ENCODE assay signal across 1 fruit fly cellular context in the genomic region with DNA sequence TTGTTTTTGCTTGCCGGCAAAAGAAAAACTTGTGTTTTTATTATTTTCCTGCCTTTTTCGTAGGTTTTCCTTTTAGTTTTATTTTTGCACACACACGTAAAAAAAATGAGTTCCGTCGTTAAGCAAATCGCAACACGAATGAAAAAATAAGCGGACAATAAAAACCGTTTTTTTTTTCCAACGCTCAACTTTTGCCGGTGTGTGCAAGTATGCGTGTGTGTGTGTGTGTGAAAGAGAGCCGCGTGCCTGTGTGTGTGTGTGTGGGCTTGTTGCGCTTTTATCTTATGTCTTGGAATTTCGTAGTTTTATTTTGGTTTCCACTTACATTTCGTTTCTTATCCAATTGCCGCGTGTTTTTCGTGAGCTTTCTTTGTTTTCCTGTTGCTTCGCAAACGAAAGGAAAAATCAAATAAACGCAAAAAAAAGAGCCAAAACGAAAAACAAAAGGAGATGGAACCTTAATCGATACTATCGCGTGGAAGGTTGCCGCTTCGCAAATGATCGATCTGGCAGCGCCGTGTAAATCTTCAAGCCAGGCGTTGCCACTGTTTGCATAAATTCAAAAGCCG.
A peak's percentile ranks its signal among the peaks of the same experiment; 100 is the strongest.
TF ChIP-seq lines count a peak whose summit lies in the region.

A gene (minus strand): TSS at position 474 of the 569 bp plus-strand sequence.

TF ChIP-seq in whole organism, embryonic, 481 proteins besides CTCF, POLR2A, EP300 and RAD21 (continued from another document):
- TF ChIP-seq mld (GFP tag; IDR thresholded peaks at IDR 0.05; lab: Robert Waterston, UW; ENCODE audit: partially characterized antibody) = peak; percentile 25; the same call in 1 of the 3 replicates
- TF ChIP-seq CG13287 (GFP tag; IDR thresholded peaks at IDR 0.05; lab: Robert Waterston, UW; ENCODE audit: partially characterized antibody) = peak; percentile 84
- peak; percentile 33 for TF ChIP-seq CG17186 (GFP tag; optimal IDR thresholded peaks at IDR 0.05; lab: Kevin White, UChicago)
- peak; percentile 62 for TF ChIP-seq CG14710 (tag; optimal IDR thresholded peaks at IDR 0.05; lab: Kevin White, UChicago)
- peak; percentile 81 for TF ChIP-seq nom (GFP tag; optimal IDR thresholded peaks at IDR 0.05; lab: Kevin White, UChicago)
- TF ChIP-seq bab2 (GFP tag; optimal IDR thresholded peaks at IDR 0.05; lab: Kevin White, UChicago) = peak; percentile 64
- TF ChIP-seq vfl (GFP tag; optimal IDR thresholded peaks at IDR 0.05; lab: Kevin White, UChicago) = peak; percentile 59
- peak; percentile 82 for TF ChIP-seq sens (GFP tag; lab: Kevin White, UChicago)
- TF ChIP-seq Dek (tag; optimal IDR thresholded peaks at IDR 0.05; lab: Kevin White, UChicago) = peak; percentile 4
- TF ChIP-seq vnd (GFP tag; IDR thresholded peaks at IDR 0.05; lab: Robert Waterston, UW; ENCODE audit: partially characterized antibody) = peak; percentile 64; the same call in 2 of the 3 replicates
- peak; percentile 83 for TF ChIP-seq CG9932 (GFP tag; IDR thresholded peaks at IDR 0.05; lab: Robert Waterston, UW)
- no peak for TF ChIP-seq CG3065 (GFP tag; optimal IDR thresholded peaks at IDR 0.05; lab: Kevin White, UChicago)
- TF ChIP-seq dan (GFP tag; IDR thresholded peaks at IDR 0.05; lab: Robert Waterston, UW) = no peak
- TF ChIP-seq CG31224 (GFP tag; IDR thresholded peaks at IDR 0.05; lab: Robert Waterston, UW) = no peak
- peak; percentile 1 for TF ChIP-seq CG12104 (GFP tag; optimal IDR thresholded peaks at IDR 0.05; lab: Kevin White, UChicago)
- 0 out of 2 replicates have a peak, but pooled peaks have one; percentile 13 for TF ChIP-seq CG9215 (GFP tag; IDR thresholded peaks at IDR 0.05; lab: Robert Waterston, UW)
- TF ChIP-seq CG34224 (GFP tag; IDR thresholded peaks at IDR 0.05; lab: Robert Waterston, UW; ENCODE audit: partially characterized antibody) = peak; percentile 79; the same call in 2 of the 3 replicates
- peak; percentile 38 for TF ChIP-seq CG10267 (tag; optimal IDR thresholded peaks at IDR 0.05; lab: Kevin White, UChicago)
- TF ChIP-seq Xbp1 (GFP tag; optimal IDR thresholded peaks at IDR 0.05; lab: Kevin White, UChicago) = peak; percentile 77
- TF ChIP-seq p53 (GFP tag; optimal IDR thresholded peaks at IDR 0.05; lab: Kevin White, UChicago) = peak; percentile 25
- TF ChIP-seq zen2 (GFP tag; IDR thresholded peaks at IDR 0.05; lab: Robert Waterston, UW; ENCODE audit: partially characterized antibody) = peak; percentile 51; the same call in 1 of the 3 replicates
- peak; percentile 9 for TF ChIP-seq NK7.1 (GFP tag; optimal IDR thresholded peaks at IDR 0.05; lab: Kevin White, UChicago)
- peak; percentile 51 for TF ChIP-seq her (GFP tag; optimal IDR thresholded peaks at IDR 0.05; lab: Kevin White, UChicago)
- TF ChIP-seq Usf (GFP tag; optimal IDR thresholded peaks at IDR 0.05; lab: Kevin White, UChicago) = no peak
- TF ChIP-seq CG2116 (GFP tag; optimal IDR thresholded peaks at IDR 0.05; lab: Kevin White, UChicago) = peak; percentile 25
- peak; percentile 36; the same call in 1 of the 2 replicates for TF ChIP-seq Atf6 (GFP tag; IDR thresholded peaks at IDR 0.05; lab: Robert Waterston, UW)
- TF ChIP-seq dm (GFP tag; optimal IDR thresholded peaks at IDR 0.05; lab: Kevin White, UChicago) = peak; percentile 29
- TF ChIP-seq CG1233 (GFP tag; optimal IDR thresholded peaks at IDR 0.05; lab: Kevin White, UChicago) = no peak
- TF ChIP-seq Max (GFP tag; optimal IDR thresholded peaks at IDR 0.05; lab: Kevin White, UChicago) = peak; percentile 38
- peak; percentile 54 for TF ChIP-seq ems (GFP tag; optimal IDR thresholded peaks at IDR 0.05; lab: Kevin White, UChicago)
- peak; percentile 84 for TF ChIP-seq Dp (GFP tag; optimal IDR thresholded peaks at IDR 0.05; lab: Kevin White, UChicago)
- TF ChIP-seq CG1602 (GFP tag; optimal IDR thresholded peaks at IDR 0.05; lab: Kevin White, UChicago) = peak; percentile 22
- TF ChIP-seq tll (GFP tag; optimal IDR thresholded peaks at IDR 0.05; lab: Kevin White, UChicago) = no peak
- no peak for TF ChIP-seq ssp (GFP tag; IDR thresholded peaks at IDR 0.05; lab: Robert Waterston, UW)
- peak; percentile 15 for TF ChIP-seq Atf3 (GFP tag; optimal IDR thresholded peaks at IDR 0.05; lab: Kevin White, UChicago)
- TF ChIP-seq CG7786 (GFP tag; optimal IDR thresholded peaks at IDR 0.05; lab: Kevin White, UChicago) = peak; percentile 44
- TF ChIP-seq CG2129 (GFP tag; IDR thresholded peaks at IDR 0.05; lab: Robert Waterston, UW; ENCODE audit: partially characterized antibody) = peak; percentile 52
- 0 out of 2 replicates have a peak, but pooled peaks have one; percentile 7 for TF ChIP-seq CG14014 (GFP tag; IDR thresholded peaks at IDR 0.05; lab: Robert Waterston, UW)
- TF ChIP-seq pho (GFP tag; optimal IDR thresholded peaks at IDR 0.05; lab: Kevin White, UChicago) = peak; percentile 65
- TF ChIP-seq Lpt (GFP tag; optimal IDR thresholded peaks at IDR 0.05; lab: Kevin White, UChicago) = no peak
- TF ChIP-seq CG18599 (GFP tag; optimal IDR thresholded peaks at IDR 0.05; lab: Kevin White, UChicago) = peak; percentile 29
- peak; percentile 85 for TF ChIP-seq slbo (GFP tag; IDR thresholded peaks at IDR 0.05; lab: Robert Waterston, UW)
- peak; percentile 94 for TF ChIP-seq Sry-δ (GFP tag; optimal IDR thresholded peaks at IDR 0.05; lab: Kevin White, UChicago)
- peak; percentile 42 for TF ChIP-seq CG1647 (GFP tag; optimal IDR thresholded peaks at IDR 0.05; lab: Kevin White, UChicago)
- peak; percentile 64 for TF ChIP-seq CG13624 (GFP tag; optimal IDR thresholded peaks at IDR 0.05; lab: Kevin White, UChicago)
- peak; percentile 35 for TF ChIP-seq CG10462 (GFP tag; optimal IDR thresholded peaks at IDR 0.05; lab: Kevin White, UChicago)
- TF ChIP-seq HmgD (GFP tag; optimal IDR thresholded peaks at IDR 0.05; lab: Kevin White, UChicago) = peak; percentile 45
- TF ChIP-seq CG18764 (GFP tag; optimal IDR thresholded peaks at IDR 0.05; lab: Kevin White, UChicago) = peak; percentile 11
- TF ChIP-seq CG13424 (tag; optimal IDR thresholded peaks at IDR 0.05; lab: Kevin White, UChicago) = peak; percentile 39
- TF ChIP-seq prd (optimal IDR thresholded peaks at IDR 0.05; lab: Kevin White, UChicago) = no peak
- TF ChIP-seq prd (GFP tag; IDR thresholded peaks at IDR 0.05; lab: Robert Waterston, UW) = peak; percentile 58; the same call in 2 of the 3 replicates
- TF ChIP-seq CG10543 (GFP tag; optimal IDR thresholded peaks at IDR 0.05; lab: Kevin White, UChicago) = peak; percentile 55
- peak; percentile 12 for TF ChIP-seq btn (GFP tag; optimal IDR thresholded peaks at IDR 0.05; lab: Kevin White, UChicago)
- TF ChIP-seq E2f1 (GFP tag; IDR thresholded peaks at IDR 0.05; lab: Robert Waterston, UW) = 0 out of 2 replicates have a peak, but pooled peaks have one; percentile 12
- TF ChIP-seq Hmr (GFP tag; optimal IDR thresholded peaks at IDR 0.05; lab: Kevin White, UChicago) = peak; percentile 61
- peak; percentile 55 for TF ChIP-seq Nf-YC (tag; optimal IDR thresholded peaks at IDR 0.05; lab: Kevin White, UChicago)
- peak; percentile 50 for TF ChIP-seq CG34422 (GFP tag; IDR thresholded peaks at IDR 0.05; lab: Robert Waterston, UW)
- TF ChIP-seq lov (optimal IDR thresholded peaks at IDR 0.05; lab: Kevin White, UChicago) = no peak
- TF ChIP-seq lov (GFP tag; IDR thresholded peaks at IDR 0.05; lab: Robert Waterston, UW) = no peak
- no peak for TF ChIP-seq CG10565 (GFP tag; optimal IDR thresholded peaks at IDR 0.05; lab: Kevin White, UChicago)
- 0 out of 2 replicates have a peak, but pooled peaks have one; percentile 19 for TF ChIP-seq CG31441 (GFP tag; IDR thresholded peaks at IDR 0.05; lab: Robert Waterston, UW)
- TF ChIP-seq CG10366 (GFP tag; IDR thresholded peaks at IDR 0.05; lab: Robert Waterston, UW) = peak; percentile 29; the same call in 1 of the 2 replicates
- TF ChIP-seq crp (GFP tag; optimal IDR thresholded peaks at IDR 0.05; lab: Kevin White, UChicago) = peak in 1 of 2 experiments; percentile 75
- peak; percentile 52; the same call in 1 of the 2 replicates for TF ChIP-seq sob (GFP tag; IDR thresholded peaks at IDR 0.05; lab: Robert Waterston, UW)
- peak; percentile 19 for TF ChIP-seq slou (GFP tag; optimal IDR thresholded peaks at IDR 0.05; lab: Kevin White, UChicago)
- TF ChIP-seq CG5245 (GFP tag; optimal IDR thresholded peaks at IDR 0.05; lab: Kevin White, UChicago) = peak; percentile 4
- peak; percentile 34 for TF ChIP-seq Side (GFP tag; optimal IDR thresholded peaks at IDR 0.05; lab: Kevin White, UChicago)
- TF ChIP-seq Abd-B (GFP tag; optimal IDR thresholded peaks at IDR 0.05; lab: Kevin White, UChicago) = no peak
- TF ChIP-seq CG2712 (tag; optimal IDR thresholded peaks at IDR 0.05; lab: Kevin White, UChicago) = peak; percentile 51
- peak; percentile 25 for TF ChIP-seq gfzf (GFP tag; optimal IDR thresholded peaks at IDR 0.05; lab: Kevin White, UChicago)
- TF ChIP-seq Hr78 (GFP tag; optimal IDR thresholded peaks at IDR 0.05; lab: Kevin White, UChicago) = no peak
- TF ChIP-seq CG16863 (GFP tag; optimal IDR thresholded peaks at IDR 0.05; lab: Kevin White, UChicago) = peak; percentile 3
- peak; percentile 79 for TF ChIP-seq zfh2 (GFP tag; optimal IDR thresholded peaks at IDR 0.05; lab: Kevin White, UChicago)
- peak; percentile 49 for TF ChIP-seq gem (tag; optimal IDR thresholded peaks at IDR 0.05; lab: Kevin White, UChicago)
- peak; percentile 7 for TF ChIP-seq pb (GFP tag; optimal IDR thresholded peaks at IDR 0.05; lab: Kevin White, UChicago)
- peak; percentile 85 for TF ChIP-seq Bgb (GFP tag; IDR thresholded peaks at IDR 0.05; lab: Robert Waterston, UW; ENCODE audit: partially characterized antibody)
- peak; percentile 96 for TF ChIP-seq nerfin-1 (tag; optimal IDR thresholded peaks at IDR 0.05; lab: Kevin White, UChicago)
- peak; percentile 39 for TF ChIP-seq CG8924 (tag; optimal IDR thresholded peaks at IDR 0.05; lab: Kevin White, UChicago)
- TF ChIP-seq hb (GFP tag; IDR thresholded peaks at IDR 0.05; lab: Robert Waterston, UW; ENCODE audit: partially characterized antibody) = 0 out of 3 replicates have a peak, but pooled peaks have one; percentile 41
- TF ChIP-seq CG9727 (GFP tag; optimal IDR thresholded peaks at IDR 0.05; lab: Kevin White, UChicago) = peak; percentile 13
- peak; percentile 62 for TF ChIP-seq Hr3 (GFP tag; optimal IDR thresholded peaks at IDR 0.05; lab: Kevin White, UChicago)
- peak; percentile 6 for TF ChIP-seq CG10979 (tag; optimal IDR thresholded peaks at IDR 0.05; lab: Kevin White, UChicago)
- peak; percentile 34 for TF ChIP-seq onecut (GFP tag; IDR thresholded peaks at IDR 0.05; lab: Robert Waterston, UW)
- TF ChIP-seq phol (tag; optimal IDR thresholded peaks at IDR 0.05; lab: Kevin White, UChicago) = peak; percentile 50
- no peak for TF ChIP-seq lola (GFP tag; optimal IDR thresholded peaks at IDR 0.05; lab: Kevin White, UChicago)
- TF ChIP-seq lilli (GFP tag; optimal IDR thresholded peaks at IDR 0.05; lab: Kevin White, UChicago) = peak; percentile 81
- TF ChIP-seq BEAF-32 (GFP tag; optimal IDR thresholded peaks at IDR 0.05; lab: Kevin White, UChicago) = peak; percentile 87
- peak; percentile 72 for TF ChIP-seq sd (tag; optimal IDR thresholded peaks at IDR 0.05; lab: Kevin White, UChicago)
- peak; percentile 30; the same call in 1 of the 2 replicates for TF ChIP-seq CG14441 (GFP tag; IDR thresholded peaks at IDR 0.05; lab: Robert Waterston, UW)
- peak; percentile 40 for TF ChIP-seq CG4820 (GFP tag; optimal IDR thresholded peaks at IDR 0.05; lab: Kevin White, UChicago)
- TF ChIP-seq Eip74EF (GFP tag; optimal IDR thresholded peaks at IDR 0.05; lab: Kevin White, UChicago) = no peak
- TF ChIP-seq pan (optimal IDR thresholded peaks at IDR 0.05; lab: Kevin White, UChicago) = no peak
- peak in 1 of 2 experiments; percentile 47 for TF ChIP-seq pan (GFP tag; optimal IDR thresholded peaks at IDR 0.05 in 1 of 2, IDR thresholded peaks at IDR 0.05 in 1 of 2)
- peak; percentile 66 for TF ChIP-seq CHES-1-like (GFP tag; optimal IDR thresholded peaks at IDR 0.05; lab: Kevin White, UChicago)
- TF ChIP-seq B-H1 (GFP tag; IDR thresholded peaks at IDR 0.05; lab: Robert Waterston, UW) = no peak
- TF ChIP-seq jumu (GFP tag; optimal IDR thresholded peaks at IDR 0.05; lab: Kevin White, UChicago) = peak; percentile 62
- TF ChIP-seq CG30431 (GFP tag; optimal IDR thresholded peaks at IDR 0.05; lab: Kevin White, UChicago) = no peak
- TF ChIP-seq CG12236 (GFP tag; optimal IDR thresholded peaks at IDR 0.05; lab: Kevin White, UChicago) = no peak
- no peak for TF ChIP-seq CG4730 (GFP tag; IDR thresholded peaks at IDR 0.05; lab: Robert Waterston, UW)
- TF ChIP-seq CG6791 (GFP tag; IDR thresholded peaks at IDR 0.05; lab: Robert Waterston, UW; ENCODE audit: partially characterized antibody) = peak; percentile 75
- TF ChIP-seq Mrtf (GFP tag; IDR thresholded peaks at IDR 0.05; lab: Robert Waterston, UW) = peak; percentile 4; the same call in 1 of the 3 replicates
- 0 out of 2 replicates have a peak, but pooled peaks have one; percentile 9 for TF ChIP-seq Rx (GFP tag; IDR thresholded peaks at IDR 0.05; lab: Robert Waterston, UW)
- peak; percentile 72 for TF ChIP-seq mam (GFP tag; optimal IDR thresholded peaks at IDR 0.05; lab: Kevin White, UChicago)
- TF ChIP-seq Atf-2 (GFP tag; optimal IDR thresholded peaks at IDR 0.05; lab: Kevin White, UChicago) = peak; percentile 45
